Fruit fly (Drosophila melanogaster): ENCODE measurements around the gene Rtel1.

The Rtel1 gene

dm6 chrX:5783260-5784040 lies 35.9 kb downstream of the Rtel1 start (continued):
- TF ChIP-seq twi (tag; optimal IDR thresholded peaks at IDR 0.05) (no peak), chinmo (GFP tag; IDR thresholded peaks at IDR 0.05; ENCODE audit: partially characterized antibody) (no peak), pzg (GFP tag; optimal IDR thresholded peaks at IDR 0.05) (no peak), tio (GFP tag; optimal IDR thresholded peaks at IDR 0.05) (no peak), CG2202 (tag; optimal IDR thresholded peaks at IDR 0.05) (no peak), Usf (GFP tag; optimal IDR thresholded peaks at IDR 0.05) (no peak), CG2678 (tag; optimal IDR thresholded peaks at IDR 0.05) (no peak), CG2116 (GFP tag; optimal IDR thresholded peaks at IDR 0.05) (no peak), CG3995 (GFP tag; optimal IDR thresholded peaks at IDR 0.05) (no peak), rib (GFP tag; IDR thresholded peaks at IDR 0.05) (no peak), hkb (optimal IDR thresholded peaks at IDR 0.05) (no peak), hkb (GFP tag; IDR thresholded peaks at IDR 0.05) (peak; percentile 51; the same call in 1 of the 2 replicates), CG12104 (GFP tag; optimal IDR thresholded peaks at IDR 0.05) (no peak), lola (GFP tag; optimal IDR thresholded peaks at IDR 0.05) (peak in 1 of 3 experiments; percentile 32), pb (GFP tag; optimal IDR thresholded peaks at IDR 0.05) (no peak), CG7786 (GFP tag; optimal IDR thresholded peaks at IDR 0.05) (no peak), CG15269 (tag; optimal IDR thresholded peaks at IDR 0.05) (peak; percentile 47), sim (GFP tag; IDR thresholded peaks at IDR 0.05) (no peak), Bgb (GFP tag; IDR thresholded peaks at IDR 0.05; ENCODE audit: partially characterized antibody) (no peak), cwo (GFP tag; optimal IDR thresholded peaks at IDR 0.05) (no peak), CG13624 (GFP tag; optimal IDR thresholded peaks at IDR 0.05) (no peak), D19B (GFP tag; optimal IDR thresholded peaks at IDR 0.05) (no peak), Med (GFP tag) (peak; percentile 50), Hmr (GFP tag; optimal IDR thresholded peaks at IDR 0.05) (no peak), org-1 (GFP tag; optimal IDR thresholded peaks at IDR 0.05) (peak; percentile 30), disco-r (GFP tag; optimal IDR thresholded peaks at IDR 0.05) (no peak), emc (GFP tag; optimal IDR thresholded peaks at IDR 0.05) (no peak), tin (GFP tag; optimal IDR thresholded peaks at IDR 0.05) (peak; percentile 35), Hey (tag; optimal IDR thresholded peaks at IDR 0.05) (no peak), CG17385 (GFP tag; optimal IDR thresholded peaks at IDR 0.05) (no peak), CG1529 (GFP tag; optimal IDR thresholded peaks at IDR 0.05) (peak; percentile 41), cas (GFP tag; IDR thresholded peaks at IDR 0.05) (no peak), CG31441 (GFP tag; IDR thresholded peaks at IDR 0.05) (peak; percentile 70), CG1647 (GFP tag; optimal IDR thresholded peaks at IDR 0.05) (no peak), CG6765 (GFP tag; optimal IDR thresholded peaks at IDR 0.05) (no peak), mam (GFP tag; optimal IDR thresholded peaks at IDR 0.05) (no peak), crp (GFP tag; optimal IDR thresholded peaks at IDR 0.05) (no peak), ken (GFP tag; IDR thresholded peaks at IDR 0.05) (peak; percentile 64; the same call in 2 of the 3 replicates), prd (optimal IDR thresholded peaks at IDR 0.05) (no peak), prd (GFP tag; IDR thresholded peaks at IDR 0.05) (peak; percentile 55; the same call in 2 of the 3 replicates), CG31224 (GFP tag; IDR thresholded peaks at IDR 0.05) (no peak), MTF-1 (GFP tag; optimal IDR thresholded peaks at IDR 0.05; ENCODE audit: borderline replicate concordance) (no peak), kni (GFP tag; optimal IDR thresholded peaks at IDR 0.05) (peak; percentile 8), CG9817 (tag; optimal IDR thresholded peaks at IDR 0.05) (no peak), jumu (GFP tag; optimal IDR thresholded peaks at IDR 0.05) (no peak), dysf (GFP tag; IDR thresholded peaks at IDR 0.05) (peak; percentile 51; the same call in 2 of the 3 replicates), croc (GFP tag; conservative IDR thresholded peaks at IDR 0.05) (peak; percentile 39; the same call in 1 of the 3 replicates), CG17829 (tag; optimal IDR thresholded peaks at IDR 0.05) (peak; percentile 49), bcd (GFP tag; optimal IDR thresholded peaks at IDR 0.05) (peak; percentile 18), dimm (GFP tag; IDR thresholded peaks at IDR 0.05) (no peak)

Measured in whole organism, embryonic.